Fruit fly (Drosophila melanogaster) whole organism, wandering third instar larva: Measurements from ENCODE around the gene CG31797.

Source experiments
- br ChIP-seq: fragments of 200-800 bp; sonication (Bioruptor generic); optimal IDR thresholded peaks from 2 replicates; lab custom pipeline; 2016; ENCODE audit warnings: missing biosample characterization, missing genetic modification characterization
- dl ChIP-seq, 2 experiments: fragments of 175-275, 200-275 bp in 1 of 2; fragments of 200-275 bp in 1 of 2; sonication (Bioruptor generic); optimal IDR thresholded peaks; lab custom pipeline; 2018; ENCODE audit warnings: mild to moderate bottlenecking in 2 of 2, missing biosample characterization in 2 of 2, missing genetic modification characterization in 2 of 2, moderate library complexity in 2 of 2; ENCODE audit not compliant: partially characterized antibody in 2 of 2, insufficient read depth in 1 of 2
- jim ChIP-seq: fragments of 175-275, 200-325 bp; sonication (Bioruptor generic); optimal IDR thresholded peaks from 2 replicates; lab custom pipeline; 2016; ENCODE audit warnings: missing biosample characterization, mild to moderate bottlenecking, missing genetic modification characterization
- lola ChIP-seq: fragments of >200 bp; optimal IDR thresholded peaks from 2 replicates; lab custom pipeline; 2017; ENCODE audit warnings: missing biosample characterization, missing genetic modification characterization

dm6 chr2L:19235120-19235519, 26.9 kb downstream of the CG31797 start:
- no peak for TF ChIP-seq br (GFP tag; lab: Kevin White, UChicago)
- no peak for TF ChIP-seq lola (GFP tag; lab: Kevin White, UChicago)
- TF ChIP-seq dl (GFP tag; optimal IDR thresholded peaks at IDR 0.05; lab: Kevin White, UChicago; ENCODE audit: insufficient read depth in 1 of 2, partially characterized antibody in 2 of 2), result no peak
- no peak for TF ChIP-seq jim
